Worm (Caenorhabditis elegans): ENCODE data around the gene T14B4.19.

Gene T14B4.19

ce11 chrII:6744648-6745047, 31.9 kb upstream of the T14B4.19 start, which contains the start of gene ins-15:
TSS of gene ins-15 (minus strand) at chrII:6744748.
- TF ChIP-seq bed-3 (GFP tag; optimal IDR thresholded peaks at IDR 0.05) (no peak), tbx-8 (GFP tag; optimal IDR thresholded peaks at IDR 0.05) (no peak), zip-8 (tag; optimal IDR thresholded peaks at IDR 0.05) (no peak), ham-2 (GFP tag; optimal IDR thresholded peaks at IDR 0.05) (no peak), ztf-11 (tag; optimal IDR thresholded peaks at IDR 0.05) (no peak), ces-1 (GFP tag; optimal IDR thresholded peaks at IDR 0.05) (no peak), nhr-2 (tag; optimal IDR thresholded peaks at IDR 0.05) (no peak), snpc-4 (tag; optimal IDR thresholded peaks at IDR 0.05) (no peak)

DNA sequence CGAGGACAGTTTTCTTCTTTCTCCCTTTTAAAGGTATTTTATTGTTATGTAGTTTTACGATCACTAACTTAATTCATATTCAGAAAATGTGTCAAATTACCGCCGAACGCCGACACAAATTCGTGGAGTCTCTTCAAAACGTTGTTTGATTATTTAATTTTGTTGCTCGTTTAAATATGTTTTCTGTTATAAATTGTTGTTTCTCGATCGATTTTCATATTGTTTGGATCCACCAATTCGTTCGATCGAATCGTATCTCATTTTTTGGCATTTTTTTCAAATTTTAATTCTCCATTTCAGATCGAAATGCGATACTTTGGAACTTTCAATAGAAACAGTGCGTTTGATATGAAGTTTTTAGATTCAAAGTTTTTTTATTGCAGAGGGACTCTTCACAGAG, 29.9 kb upstream of the T14B4.19 start, which contains the start of gene F41G3.6:
Gene F41G3.6, plus strand, starts transcription at position 301 of the 400 bp plus-strand sequence.
- no peak for TF ChIP-seq sptf-1 (tag; optimal IDR thresholded peaks at IDR 0.05)

ce11 chrII:6741428-6741827, 28.7 kb upstream of the T14B4.19 start, which contains the start of gene exos-8:
TSS of gene exos-8 (plus strand) at chrII:6741691.
- peak; percentile 67 for TF ChIP-seq lsy-2 (tag; optimal IDR thresholded peaks at IDR 0.05)
- no peak for TF ChIP-seq nhr-76 (tag; optimal IDR thresholded peaks at IDR 0.05)
- TF ChIP-seq pha-4 (tag; optimal IDR thresholded peaks at IDR 0.05): no peak
- TF ChIP-seq ham-2 (GFP tag; optimal IDR thresholded peaks at IDR 0.05): no peak
- TF ChIP-seq lin-32 (GFP tag; optimal IDR thresholded peaks at IDR 0.05): peak; percentile 1
- no peak for TF ChIP-seq blmp-1 (tag; optimal IDR thresholded peaks at IDR 0.05)
- no peak for TF ChIP-seq flh-1 (GFP tag; optimal IDR thresholded peaks at IDR 0.05)
- TF ChIP-seq nhr-28 (tag; optimal IDR thresholded peaks at IDR 0.05): no peak
- TF ChIP-seq M03D4.4 (tag; optimal IDR thresholded peaks at IDR 0.05): peak; percentile 28
- no peak for TF ChIP-seq unc-120 (tag; optimal IDR thresholded peaks at IDR 0.05; ENCODE audit: poor library complexity, severe bottlenecking)
- TF ChIP-seq tbx-8 (GFP tag; optimal IDR thresholded peaks at IDR 0.05): no peak
- TF ChIP-seq ces-1 (GFP tag; optimal IDR thresholded peaks at IDR 0.05): peak; percentile 76
- no peak for TF ChIP-seq nhr-12 (tag; optimal IDR thresholded peaks at IDR 0.05)
- TF ChIP-seq nhr-237 (tag; optimal IDR thresholded peaks at IDR 0.05): peak; percentile 49
- TF ChIP-seq lin-13 (tag; optimal IDR thresholded peaks at IDR 0.05): peak; percentile 34
- no peak for TF ChIP-seq ceh-83 (GFP tag; optimal IDR thresholded peaks at IDR 0.05)
- no peak for TF ChIP-seq ztf-11 (tag; optimal IDR thresholded peaks at IDR 0.05)
- no peak for TF ChIP-seq elt-1 (tag; optimal IDR thresholded peaks at IDR 0.05; ENCODE audit: borderline replicate concordance, insufficient read depth)
- no peak for TF ChIP-seq zip-8 (tag; optimal IDR thresholded peaks at IDR 0.05)
- no peak for TF ChIP-seq elt-3 (tag; optimal IDR thresholded peaks at IDR 0.05)
- TF ChIP-seq cnd-1 (tag; optimal IDR thresholded peaks at IDR 0.05): peak; percentile 46
- peak; percentile 50 for TF ChIP-seq mls-2 (tag; optimal IDR thresholded peaks at IDR 0.05)
- peak; percentile 67 for TF ChIP-seq mep-1 (tag; optimal IDR thresholded peaks at IDR 0.05)
- TF ChIP-seq bed-3 (GFP tag; optimal IDR thresholded peaks at IDR 0.05): no peak
- TF ChIP-seq sptf-1 (tag; optimal IDR thresholded peaks at IDR 0.05): no peak
- no peak for TF ChIP-seq unc-62 (GFP tag; optimal IDR thresholded peaks at IDR 0.05)
- TF ChIP-seq hlh-1 (tag; optimal IDR thresholded peaks at IDR 0.05): no peak
- TF ChIP-seq nhr-2 (tag; optimal IDR thresholded peaks at IDR 0.05): no peak
- TF ChIP-seq mab-5 (tag; optimal IDR thresholded peaks at IDR 0.05): no peak
- peak; percentile 6 for TF ChIP-seq drap-1 (GFP tag; optimal IDR thresholded peaks at IDR 0.05)
- no peak for TF ChIP-seq ceh-43 (GFP tag; optimal IDR thresholded peaks at IDR 0.05)
- no peak for TF ChIP-seq sem-2 (GFP tag; optimal IDR thresholded peaks at IDR 0.05)
- TF ChIP-seq ceh-39 (tag; optimal IDR thresholded peaks at IDR 0.05): no peak
- no peak for TF ChIP-seq snpc-4 (tag; optimal IDR thresholded peaks at IDR 0.05)
- TF ChIP-seq unc-39 (tag; optimal IDR thresholded peaks at IDR 0.05): no peak

ce11 chrII:6736604-6737003, 23.9 kb upstream of the T14B4.19 start, which contains the start of gene T14B4.1:
TSS of gene T14B4.1 (plus strand) at chrII:6736904.
- TF ChIP-seq nhr-2 (tag; optimal IDR thresholded peaks at IDR 0.05) (no peak), cnd-1 (tag; optimal IDR thresholded peaks at IDR 0.05) (no peak), ceh-83 (GFP tag; optimal IDR thresholded peaks at IDR 0.05) (no peak), drap-1 (GFP tag; optimal IDR thresholded peaks at IDR 0.05) (no peak), zip-8 (tag; optimal IDR thresholded peaks at IDR 0.05) (no peak), hlh-1 (tag; optimal IDR thresholded peaks at IDR 0.05) (no peak), flh-1 (GFP tag; optimal IDR thresholded peaks at IDR 0.05) (no peak), ceh-39 (tag; optimal IDR thresholded peaks at IDR 0.05) (no peak), nhr-76 (tag; optimal IDR thresholded peaks at IDR 0.05) (no peak), unc-62 (GFP tag; optimal IDR thresholded peaks at IDR 0.05) (no peak), lin-32 (GFP tag; optimal IDR thresholded peaks at IDR 0.05) (no peak), lin-13 (tag; optimal IDR thresholded peaks at IDR 0.05) (no peak)

Measured in whole organism, mixed stage, embryonic.